Fruit fly (Drosophila melanogaster): ENCODE results near the gene CG3407.

CG3407 gene

dm6 chr2L:3844898-3845713, 31.9 kb upstream of the CG3407 start:
- no peak for TF ChIP-seq usp (GFP tag; optimal IDR thresholded peaks at IDR 0.05)

DNA sequence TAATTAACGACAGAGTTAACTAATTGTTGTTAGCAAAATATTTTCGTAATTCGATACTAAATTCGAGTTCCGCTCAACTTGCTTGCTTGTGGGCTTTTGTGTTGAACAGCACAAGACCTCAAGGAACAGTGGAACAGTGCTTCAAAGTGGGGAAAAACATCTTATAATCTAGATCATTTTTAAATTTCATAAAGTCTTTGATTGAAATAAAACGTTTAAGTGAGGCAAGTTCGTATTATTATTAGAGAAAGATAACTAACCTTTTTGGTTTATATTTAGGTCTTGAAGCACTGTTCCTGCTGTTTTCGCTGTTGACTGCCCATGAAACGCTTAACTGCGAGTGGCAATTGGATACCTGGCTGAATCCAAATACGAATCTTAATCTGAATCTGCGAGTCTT, 30.9 kb upstream of the CG3407 start:
- TF ChIP-seq Dll (optimal IDR thresholded peaks at IDR 0.05) (no peak), EcR (GFP tag; optimal IDR thresholded peaks at IDR 0.05) (no peak), usp (GFP tag; optimal IDR thresholded peaks at IDR 0.05) (no peak), psq (optimal IDR thresholded peaks at IDR 0.05) (no peak), pan (optimal IDR thresholded peaks at IDR 0.05) (no peak), CG8478 (optimal IDR thresholded peaks at IDR 0.05) (no peak)

DNA sequence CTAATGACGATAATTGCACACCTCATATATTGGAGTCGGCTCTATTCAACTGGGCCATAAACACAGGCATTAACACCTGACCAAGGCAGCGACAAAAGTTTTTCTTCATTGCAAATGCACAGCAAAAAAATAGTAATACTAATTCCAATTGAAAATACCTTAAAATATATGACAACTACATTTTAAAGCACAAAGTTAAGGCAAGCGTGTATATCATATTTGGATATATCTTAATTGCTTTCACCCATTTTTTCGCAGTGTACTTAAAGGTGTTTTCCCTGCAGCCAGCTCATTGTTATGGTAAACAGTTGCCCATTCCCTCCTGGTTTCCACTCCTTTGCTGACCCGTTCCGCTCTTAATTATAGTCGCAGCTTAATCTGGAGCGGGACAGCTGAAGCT, 27.8 kb upstream of the CG3407 start:
- TF ChIP-seq EcR (GFP tag; optimal IDR thresholded peaks at IDR 0.05) (no peak), CG8478 (optimal IDR thresholded peaks at IDR 0.05) (no peak), Dll (optimal IDR thresholded peaks at IDR 0.05) (no peak), psq (optimal IDR thresholded peaks at IDR 0.05) (no peak), pan (optimal IDR thresholded peaks at IDR 0.05) (no peak)

- TF ChIP-seq CG8478 (optimal IDR thresholded peaks at IDR 0.05) = peak; percentile 35
- no peak for TF ChIP-seq Dll (optimal IDR thresholded peaks at IDR 0.05)
- no peak for TF ChIP-seq usp (GFP tag; optimal IDR thresholded peaks at IDR 0.05)
Measured at dm6 chr2L:3836440-3836890, 23.3 kb upstream of the CG3407 start, which contains the start of gene slp2. slp2 (plus strand) TSS chr2L:3836840.

- TF ChIP-seq Dll (optimal IDR thresholded peaks at IDR 0.05) (no peak), EcR (GFP tag; optimal IDR thresholded peaks at IDR 0.05) (no peak), CG8478 (optimal IDR thresholded peaks at IDR 0.05) (no peak), pan (optimal IDR thresholded peaks at IDR 0.05) (no peak), usp (GFP tag; optimal IDR thresholded peaks at IDR 0.05) (no peak), psq (optimal IDR thresholded peaks at IDR 0.05) (no peak)
Measured at dm6 chr2L:3835221-3835620, 22.0 kb upstream of the CG3407 start.

- TF ChIP-seq EcR (GFP tag; optimal IDR thresholded peaks at IDR 0.05) = no peak
- TF ChIP-seq Dll (optimal IDR thresholded peaks at IDR 0.05) = no peak
- TF ChIP-seq CG8478 (optimal IDR thresholded peaks at IDR 0.05) = no peak
- no peak for TF ChIP-seq pan (optimal IDR thresholded peaks at IDR 0.05)
- TF ChIP-seq usp (GFP tag; optimal IDR thresholded peaks at IDR 0.05) = no peak
- TF ChIP-seq psq (optimal IDR thresholded peaks at IDR 0.05) = no peak
Measured at dm6 chr2L:3833924-3834323, 20.7 kb upstream of the CG3407 start.

- TF ChIP-seq usp (GFP tag; optimal IDR thresholded peaks at IDR 0.05) = no peak
- no peak for TF ChIP-seq CG8478 (optimal IDR thresholded peaks at IDR 0.05)
- no peak for TF ChIP-seq Dll (optimal IDR thresholded peaks at IDR 0.05)
- TF ChIP-seq pan (optimal IDR thresholded peaks at IDR 0.05) = no peak
- no peak for TF ChIP-seq psq (optimal IDR thresholded peaks at IDR 0.05)
Measured at dm6 chr2L:3832249-3832675, 19.1 kb upstream of the CG3407 start.

DNA sequence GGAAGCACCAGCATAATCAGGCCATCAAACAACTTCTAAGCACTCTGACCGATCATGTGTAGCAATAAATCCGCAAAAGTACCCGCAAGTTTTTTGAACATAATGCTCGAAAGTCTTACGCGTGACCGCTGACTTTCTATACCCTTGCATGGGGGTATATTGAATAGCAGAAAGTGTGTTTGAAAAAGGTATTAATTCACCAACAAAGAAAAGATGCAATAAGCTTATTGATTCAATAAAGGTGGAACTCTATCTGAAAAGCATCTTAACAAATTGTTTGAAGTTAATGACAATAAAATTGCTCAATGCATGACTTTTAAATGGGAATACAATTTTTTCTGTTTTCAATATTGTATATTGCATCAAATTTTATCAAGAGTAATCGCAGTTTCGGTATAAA, 18.5 kb upstream of the CG3407 start:
- no peak for TF ChIP-seq pan (optimal IDR thresholded peaks at IDR 0.05)
- no peak for TF ChIP-seq Dll (optimal IDR thresholded peaks at IDR 0.05)
- no peak for TF ChIP-seq psq (optimal IDR thresholded peaks at IDR 0.05)

DNA sequence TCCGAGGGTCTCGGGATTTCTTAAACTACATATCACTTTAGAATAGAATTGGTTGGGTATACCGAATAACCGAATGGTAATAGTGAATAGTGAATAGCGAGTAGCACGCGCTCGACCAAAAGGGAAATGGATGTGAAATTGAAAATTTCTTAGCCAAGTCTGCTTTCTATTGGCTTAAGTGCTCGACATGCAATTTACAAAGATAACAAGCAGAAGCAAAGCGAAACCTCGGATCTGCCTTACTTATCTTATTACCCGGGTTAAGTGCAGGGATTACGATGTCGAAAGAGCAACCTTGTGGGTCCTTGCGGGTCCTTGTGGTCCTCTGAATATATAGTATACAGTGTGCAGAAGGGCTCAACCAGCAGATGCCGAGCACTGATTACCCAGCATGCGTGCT, 16.0 kb upstream of the CG3407 start:
- TF ChIP-seq EcR (GFP tag; optimal IDR thresholded peaks at IDR 0.05) = no peak
- TF ChIP-seq psq (optimal IDR thresholded peaks at IDR 0.05) = no peak
- TF ChIP-seq CG8478 (optimal IDR thresholded peaks at IDR 0.05) = no peak

dm6 chr2L:3827406-3828133, 14.4 kb upstream of the CG3407 start:
- TF ChIP-seq usp (GFP tag; optimal IDR thresholded peaks at IDR 0.05) (no peak), CG8478 (optimal IDR thresholded peaks at IDR 0.05) (no peak), EcR (GFP tag; optimal IDR thresholded peaks at IDR 0.05) (no peak), pan (optimal IDR thresholded peaks at IDR 0.05) (no peak), psq (optimal IDR thresholded peaks at IDR 0.05) (no peak), Dll (optimal IDR thresholded peaks at IDR 0.05) (no peak)

dm6 chr2L:3825413-3825812, 12.2 kb upstream of the CG3407 start, which contains the start of gene slp1:
slp1 (plus strand) TSS chr2L:3825675.
- no peak for TF ChIP-seq pan (optimal IDR thresholded peaks at IDR 0.05)
- no peak for TF ChIP-seq CG8478 (optimal IDR thresholded peaks at IDR 0.05)
- no peak for TF ChIP-seq Dll (optimal IDR thresholded peaks at IDR 0.05)
- TF ChIP-seq EcR (GFP tag; optimal IDR thresholded peaks at IDR 0.05) = no peak
- no peak for TF ChIP-seq psq (optimal IDR thresholded peaks at IDR 0.05)
- TF ChIP-seq usp (GFP tag; optimal IDR thresholded peaks at IDR 0.05) = no peak

dm6 chr2L:3823835-3824234, 10.6 kb upstream of the CG3407 start:
- TF ChIP-seq CG8478 (optimal IDR thresholded peaks at IDR 0.05) (no peak), usp (GFP tag; optimal IDR thresholded peaks at IDR 0.05) (no peak), psq (optimal IDR thresholded peaks at IDR 0.05) (no peak), EcR (GFP tag; optimal IDR thresholded peaks at IDR 0.05) (no peak), Dll (optimal IDR thresholded peaks at IDR 0.05) (no peak), pan (optimal IDR thresholded peaks at IDR 0.05) (no peak)
